Worm (Caenorhabditis elegans): Measurements from ENCODE around the gene ZK1320.13.

DNA sequence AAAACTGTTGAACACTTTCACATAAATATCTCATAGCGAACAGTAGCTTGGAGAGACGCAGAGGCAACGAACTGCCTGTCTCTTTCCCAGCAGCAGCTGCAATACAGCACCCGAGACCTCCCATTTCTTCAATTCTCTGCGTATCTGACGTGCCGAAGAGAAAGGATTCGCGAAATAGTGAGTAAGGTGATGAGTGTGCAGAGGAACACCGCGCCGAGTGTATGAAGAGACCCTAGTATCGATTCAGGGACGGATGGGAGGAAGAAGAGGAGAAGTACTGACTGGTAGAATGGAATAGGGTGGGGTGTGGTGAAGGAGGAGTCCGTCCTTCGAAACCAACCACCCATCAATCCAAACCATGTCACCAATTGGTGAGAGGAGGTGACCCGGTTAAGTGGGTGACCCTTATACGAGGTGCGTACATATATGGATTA lies 34.5 kb upstream of the ZK1320.13 start:
- TF ChIP-seq ama-1 (optimal IDR thresholded peaks at IDR 0.05) (no peak), aly-1 (tag; optimal IDR thresholded peaks at IDR 0.05) (no peak), hmbx-1 (tag; optimal IDR thresholded peaks at IDR 0.05) (no peak), B0310.2 (tag; optimal IDR thresholded peaks at IDR 0.05) (no peak), scrt-1 (GFP tag; IDR thresholded peaks at IDR 0.05) (no peak), F13C5.2 (tag; optimal IDR thresholded peaks at IDR 0.05) (peak; percentile 42)

All from whole organism, early embryonic.